Worm (Caenorhabditis elegans) whole organism, young adult: ENCODE measurements around the gene eelo-2.
A peak's percentile ranks its signal among the peaks of the same experiment; 100 is the strongest.

ENCODE experiments used
- B0035.1 ChIP-seq: sonication (generic microtip); optimal IDR thresholded peaks from 2 replicates; lab custom pipeline; 2016; ENCODE audit warnings: missing genetic modification characterization, mild to moderate bottlenecking, missing compliant biosample characterization, missing genotype, missing genetic modification reagents
- F23B12.7 ChIP-seq: sonication (generic microtip); optimal IDR thresholded peaks from 2 replicates; lab custom pipeline; 2017; ENCODE audit warnings: missing genetic modification characterization, mild to moderate bottlenecking, missing compliant biosample characterization, antibody characterized with exemption, moderate library complexity; ENCODE audit not compliant: insufficient read depth
- F55B11.4 ChIP-seq: sonication (generic microtip); optimal IDR thresholded peaks from 2 replicates; lab custom pipeline; 2016; ENCODE audit warnings: missing compliant biosample characterization, missing genetic modification characterization, borderline replicate concordance; ENCODE audit not compliant: insufficient read depth
- F57C9.4 ChIP-seq: sonication (generic microtip); optimal IDR thresholded peaks from 2 replicates; lab custom pipeline; 2017; ENCODE audit warnings: mild to moderate bottlenecking, missing genetic modification characterization, missing compliant biosample characterization
- T26A5.8 ChIP-seq: sonication (generic microtip); optimal IDR thresholded peaks from 2 replicates; lab custom pipeline; 2016; ENCODE audit warnings: missing genetic modification characterization, missing compliant biosample characterization
- aptf-3 ChIP-seq: fragments of 200-800 bp; sonication (Bioruptor generic); IDR thresholded peaks from 2 replicates; pipeline ENCODE4 v1.3.6; 2022; ENCODE audit warnings: missing genetic modification characterization, missing compliant biosample characterization
- atf-7 ChIP-seq: sonication (generic microtip); optimal IDR thresholded peaks from 2 replicates; lab custom pipeline; 2017; ENCODE audit warnings: mild to moderate bottlenecking, missing genetic modification characterization, missing compliant biosample characterization
- athp-1 ChIP-seq: sonication (generic microtip); optimal IDR thresholded peaks from 2 replicates; lab custom pipeline; 2017; ENCODE audit warnings: mild to moderate bottlenecking, missing genetic modification characterization, missing compliant biosample characterization
- attf-6 ChIP-seq: fragments of 200-800 bp; sonication (Bioruptor generic); IDR thresholded peaks from 2 replicates; pipeline ENCODE4 v1.3.6; 2022; ENCODE audit warnings: missing genetic modification reagents, missing genetic modification characterization, missing compliant biosample characterization
- bed-1 ChIP-seq: fragments of 200-800 bp; sonication (Bioruptor generic); IDR thresholded peaks from 2 replicates; pipeline ENCODE4 v1.3.6; 2022; ENCODE audit warnings: missing genetic modification reagents, missing genetic modification characterization, missing compliant biosample characterization
- bed-2 ChIP-seq: fragments of 200-800 bp; sonication (Bioruptor generic); IDR thresholded peaks from 2 replicates; pipeline ENCODE4 v1.3.6; 2022; ENCODE audit warnings: missing genetic modification reagents, missing genetic modification characterization, missing compliant biosample characterization
- ccch-3 ChIP-seq: fragments of 200-800 bp; sonication (Bioruptor generic); optimal IDR thresholded peaks from 2 replicates; lab custom pipeline; 2018; ENCODE audit warnings: mild to moderate bottlenecking, missing genetic modification characterization, missing compliant biosample characterization
- ceh-27 ChIP-seq: fragments of 200-800 bp; sonication (Bioruptor generic); optimal IDR thresholded peaks from 2 replicates; lab custom pipeline; 2018; ENCODE audit warnings: mild to moderate bottlenecking, missing genetic modification characterization, moderate library complexity, missing compliant biosample characterization
- ceh-79 ChIP-seq: sonication (generic microtip); optimal IDR thresholded peaks from 2 replicates; lab custom pipeline; 2017; ENCODE audit warnings: mild to moderate bottlenecking, missing genetic modification characterization, missing compliant biosample characterization
- dox-1 ChIP-seq: fragments of 200-800 bp; sonication (Bioruptor generic); IDR thresholded peaks from 2 replicates; pipeline ENCODE4 v1.3.6; 2022; ENCODE audit warnings: missing genetic modification reagents, missing genetic modification characterization, missing compliant biosample characterization
- egl-44 ChIP-seq: fragments of 200-800 bp; sonication (Bioruptor generic); IDR thresholded peaks from 2 replicates; pipeline ENCODE4 v1.3.6; 2022; ENCODE audit warnings: missing genetic modification reagents, missing genetic modification characterization, missing compliant biosample characterization
- him-1 ChIP-seq: sonication (generic microtip); optimal IDR thresholded peaks from 2 replicates; lab custom pipeline; 2016; ENCODE audit warnings: missing genotype, missing genetic modification reagents, missing genetic modification characterization, missing compliant biosample characterization
- hlh-26 ChIP-seq: fragments of 200-800 bp; sonication (Bioruptor generic); conservative IDR thresholded peaks from 2 replicates; pipeline ENCODE4 v1.3.6; 2022; ENCODE audit warnings: missing genetic modification reagents, missing genetic modification characterization, missing compliant biosample characterization
- hmg-20 ChIP-seq: fragments of 200-800 bp; sonication (Bioruptor generic); IDR thresholded peaks from 2 replicates; pipeline ENCODE4 v1.3.6; 2022; ENCODE audit warnings: missing genetic modification reagents, missing genetic modification characterization, missing compliant biosample characterization
- let-526 ChIP-seq: fragments of 200-800 bp; sonication (Bioruptor generic); IDR thresholded peaks from 2 replicates; pipeline ENCODE4 v1.3.6; 2022; ENCODE audit warnings: missing genetic modification reagents, missing genetic modification characterization, missing compliant biosample characterization
- let-607 ChIP-seq, 2 experiments: fragments of 200-800 bp in 1 of 2; sonication (Bioruptor generic) in 1 of 2; sonication (generic microtip) in 1 of 2; optimal IDR thresholded peaks; 2 replicates each; lab custom pipeline; 2016 to 2018; ENCODE audit warnings: mild to moderate bottlenecking in 2 of 2, missing compliant biosample characterization in 2 of 2, missing genetic modification characterization in 2 of 2, moderate library complexity in 2 of 2, missing genotype in 1 of 2
- lin-35 ChIP-seq, 3 experiments: fragments of 150-350 bp in 2 of 3; sonication (generic microtip) in 1 of 3; optimal IDR thresholded peaks; 2 replicates each; lab custom pipeline; 2014 to 2018; ENCODE audit warnings: missing biosample characterization in 3 of 3, missing genetic modification characterization in 3 of 3, missing genetic modification reagents in 3 of 3
- mel-28 ChIP-seq: sonication (generic microtip); optimal IDR thresholded peaks from 2 replicates; lab custom pipeline; 2016; ENCODE audit warnings: borderline replicate concordance, mild to moderate bottlenecking, missing genetic modification characterization, missing compliant biosample characterization
- nfya-1 ChIP-seq: sonication (generic microtip); optimal IDR thresholded peaks from 2 replicates; lab custom pipeline; 2017; ENCODE audit warnings: antibody characterized with exemption, missing compliant biosample characterization, missing genetic modification characterization, borderline replicate concordance; ENCODE audit not compliant: insufficient read depth
- nfya-2 ChIP-seq: fragments of 200-800 bp; sonication (Bioruptor generic); IDR thresholded peaks from 2 replicates; pipeline ENCODE4 v1.3.6; 2022; ENCODE audit warnings: missing genetic modification reagents, missing genetic modification characterization, missing compliant biosample characterization
- nhr-120 ChIP-seq: fragments of 200-800 bp; sonication (Bioruptor generic); IDR thresholded peaks from 2 replicates; pipeline ENCODE4 v1.3.6; 2022; ENCODE audit warnings: missing genetic modification characterization, missing compliant biosample characterization
- nhr-80 ChIP-seq: sonication (generic microtip); optimal IDR thresholded peaks from 2 replicates; lab custom pipeline; 2016; ENCODE audit warnings: missing genetic modification characterization, missing compliant biosample characterization
- rec-8 ChIP-seq, 2 experiments: sonication (generic microtip); optimal IDR thresholded peaks; 2 replicates each; lab custom pipeline; 2016; ENCODE audit warnings: mild to moderate bottlenecking in 2 of 2, missing genetic modification characterization in 2 of 2, missing genetic modification reagents in 2 of 2, missing genotype in 2 of 2, missing biosample characterization in 1 of 2, missing compliant biosample characterization in 1 of 2, moderate library complexity in 1 of 2
- repo-1 ChIP-seq: sonication (generic microtip); optimal IDR thresholded peaks from 2 replicates; lab custom pipeline; 2017; ENCODE audit warnings: mild to moderate bottlenecking, missing genetic modification characterization, missing compliant biosample characterization
- rpc-1 ChIP-seq, 2 experiments: fragments of 150-350 bp in 1 of 2; sonication (generic microtip) in 1 of 2; optimal IDR thresholded peaks; 2 replicates each; lab custom pipeline; 2014 to 2018; ENCODE audit warnings: missing biosample characterization in 1 of 2, missing genetic modification characterization in 1 of 2, missing genetic modification reagents in 1 of 2, missing genotype in 1 of 2
- sdz-38 ChIP-seq: sonication (generic microtip); optimal IDR thresholded peaks from 2 replicates; lab custom pipeline; 2016; ENCODE audit warnings: missing genotype, missing genetic modification characterization, missing compliant biosample characterization
- snpc-1.1 ChIP-seq: sonication (generic microtip); optimal IDR thresholded peaks from 2 replicates; lab custom pipeline; 2017; ENCODE audit warnings: missing genetic modification characterization, mild to moderate bottlenecking, missing compliant biosample characterization, antibody characterized with exemption, moderate library complexity, missing genotype, missing genetic modification reagents; ENCODE audit not compliant: insufficient read depth
- snpc-1.3 ChIP-seq: sonication (generic microtip); optimal IDR thresholded peaks from 2 replicates; lab custom pipeline; 2017; ENCODE audit warnings: missing genetic modification characterization, mild to moderate bottlenecking, missing compliant biosample characterization, antibody characterized with exemption, moderate library complexity, missing genotype, missing genetic modification reagents; ENCODE audit not compliant: insufficient read depth
- sptf-2 ChIP-seq: fragments of 200-800 bp; sonication (Bioruptor generic); optimal IDR thresholded peaks from 2 replicates; lab custom pipeline; 2018; ENCODE audit warnings: mild to moderate bottlenecking, missing genetic modification characterization, missing compliant biosample characterization
- xnd-1 ChIP-seq: sonication (generic microtip); optimal IDR thresholded peaks from 2 replicates; lab custom pipeline; 2016; ENCODE audit warnings: missing genotype, missing genetic modification reagents, missing genetic modification characterization, missing compliant biosample characterization
- ztf-6 ChIP-seq: fragments of 200-800 bp; sonication (Bioruptor generic); IDR thresholded peaks from 2 replicates; pipeline ENCODE4 v1.3.6; 2022; ENCODE audit warnings: missing genetic modification reagents, missing genetic modification characterization, missing compliant biosample characterization

Gene eelo-2

DNA sequence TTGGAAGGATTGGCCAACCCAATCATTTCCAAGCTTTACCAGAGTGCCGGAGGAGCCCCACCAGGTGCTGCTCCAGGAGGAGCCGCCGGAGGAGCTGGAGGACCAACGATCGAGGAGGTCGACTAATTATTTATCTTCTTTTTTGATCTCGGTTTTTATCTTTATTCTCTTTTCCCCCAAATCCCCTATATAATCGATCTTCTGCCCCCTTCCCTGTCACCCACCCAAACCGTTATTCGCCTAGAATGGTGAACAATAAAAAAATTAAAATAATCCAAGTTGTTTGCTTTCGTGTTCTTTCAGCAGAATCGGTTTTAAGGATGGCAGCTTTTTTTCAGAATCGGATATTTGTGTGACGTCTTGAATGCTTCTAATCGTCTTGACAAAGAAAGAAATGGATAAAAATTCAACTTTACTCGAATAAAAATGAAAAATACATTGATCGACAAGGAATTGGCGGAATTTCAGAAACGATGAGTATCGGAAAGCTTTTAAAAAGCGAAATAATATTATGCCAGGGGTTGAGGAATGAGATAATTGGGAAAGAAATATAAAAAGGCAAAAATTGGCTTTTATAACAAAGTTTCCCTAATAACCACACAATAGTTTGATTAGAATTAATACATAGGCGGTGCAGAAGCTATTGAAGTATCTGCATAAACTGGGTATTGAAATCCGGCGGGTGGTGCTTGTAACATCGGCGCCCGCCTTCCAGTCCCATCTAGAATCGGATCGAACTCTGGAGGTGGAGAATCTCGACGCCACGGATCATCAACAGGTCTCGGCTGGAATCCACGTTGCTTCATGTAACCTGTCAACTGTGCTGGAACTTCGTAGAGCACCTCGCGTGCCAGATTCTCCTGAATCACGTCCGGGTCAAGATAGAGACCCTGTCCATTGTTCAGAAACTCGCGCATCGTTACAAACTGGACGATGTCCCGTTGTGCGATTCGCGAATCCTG, 31.4 kb downstream of the eelo-2 start (continued):
- TF ChIP-seq lin-35 (GFP tag; optimal IDR thresholded peaks at IDR 0.05; lab: Kevin White, UChicago), result peak in 2 of 3 experiments; percentile 69 to 70
- TF ChIP-seq let-526, result 0 out of 2 replicates have a peak, but pooled peaks have one; percentile 13
- peak; percentile 97 for TF ChIP-seq attf-6
- TF ChIP-seq F23B12.7 (tag; lab: Kevin White, UChicago), result peak; percentile 79
- TF ChIP-seq athp-1 (tag; lab: Kevin White, UChicago), result peak; percentile 96
- peak; percentile 90; the same call in 1 of the 2 replicates for TF ChIP-seq bed-1 (GFP tag; lab: Robert Waterston, UW)
- peak; percentile 79 for TF ChIP-seq B0035.1
- TF ChIP-seq dox-1 (GFP tag; lab: Robert Waterston, UW), result peak; percentile 82
- peak; percentile 67 for TF ChIP-seq him-1 (tag; lab: Kevin White, UChicago)
- TF ChIP-seq T26A5.8 (tag; lab: Kevin White, UChicago), result peak; percentile 96
- no peak for TF ChIP-seq hlh-26 (GFP tag; lab: Robert Waterston, UW)
- peak; percentile 56; the same call in 1 of the 2 replicates for TF ChIP-seq egl-44 (GFP tag; lab: Robert Waterston, UW)
- no peak for TF ChIP-seq nhr-120 (GFP tag; lab: Robert Waterston, UW)
- no peak for TF ChIP-seq rpc-1 (optimal IDR thresholded peaks at IDR 0.05; lab: Kevin White, UChicago)
- no peak for TF ChIP-seq rpc-1 (tag; optimal IDR thresholded peaks at IDR 0.05; lab: Kevin White, UChicago)
- TF ChIP-seq ccch-3 (GFP tag; lab: Kevin White, UChicago), result peak; percentile 64
- no peak; the same call in 1 of the 2 replicates for TF ChIP-seq bed-2
- TF ChIP-seq atf-7 (tag; lab: Kevin White, UChicago), result peak; percentile 94
- no peak for TF ChIP-seq rec-8 (tag; optimal IDR thresholded peaks at IDR 0.05; lab: Kevin White, UChicago)
- peak; percentile 27; the same call in 1 of the 2 replicates for TF ChIP-seq ztf-6 (GFP tag; lab: Robert Waterston, UW)
- TF ChIP-seq nhr-80, result peak; percentile 14
- peak; percentile 49 for TF ChIP-seq mel-28 (tag; lab: Kevin White, UChicago)
- 0 out of 2 replicates have a peak, but pooled peaks have one; percentile 64 for TF ChIP-seq nfya-2 (GFP tag; lab: Robert Waterston, UW)
- peak; percentile 97 for TF ChIP-seq repo-1
- TF ChIP-seq xnd-1, result no peak
- TF ChIP-seq nfya-1 (tag; lab: Kevin White, UChicago), result no peak
- peak; percentile 62 for TF ChIP-seq ceh-27 (GFP tag; lab: Kevin White, UChicago)
- no peak for TF ChIP-seq sdz-38 (tag; lab: Kevin White, UChicago)
- peak; percentile 73; the same call in 1 of the 2 replicates for TF ChIP-seq aptf-3 (GFP tag; lab: Robert Waterston, UW)
- TF ChIP-seq snpc-1.1 (tag; lab: Kevin White, UChicago), result peak; percentile 72
- TF ChIP-seq ceh-79 (tag; lab: Kevin White, UChicago), result peak; percentile 82
- TF ChIP-seq sptf-2 (GFP tag; lab: Kevin White, UChicago), result no peak
- TF ChIP-seq let-607 (tag; optimal IDR thresholded peaks at IDR 0.05; lab: Kevin White, UChicago), result peak; percentile 29 to 46
- TF ChIP-seq snpc-1.3, result peak; percentile 95
- TF ChIP-seq F55B11.4, result no peak
- TF ChIP-seq, all 124 proteins: peak for 91

DNA sequence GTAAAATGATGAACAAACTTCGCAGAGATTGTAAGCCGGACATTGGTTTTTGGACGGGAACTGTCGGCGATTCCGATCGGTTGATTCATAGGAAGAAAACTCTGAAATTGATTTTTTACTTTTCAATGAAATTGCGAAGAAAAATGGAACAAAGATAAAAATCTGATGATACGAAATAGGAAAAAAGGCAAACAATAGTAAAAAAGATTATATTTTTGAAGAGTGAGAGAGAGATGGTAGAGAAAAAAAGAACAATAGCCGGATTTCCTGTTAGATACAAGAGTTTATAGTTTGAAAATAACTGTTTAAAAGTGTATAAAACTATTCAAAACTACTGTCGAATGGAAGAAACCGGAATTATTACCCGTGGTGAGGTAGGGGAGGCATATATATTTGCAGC, 34.2 kb downstream of the eelo-2 start, which contains the start of gene nra-1:
Gene nra-1 (minus strand): TSS at position 101 of the 400 bp plus-strand sequence.
- TF ChIP-seq F57C9.4 (no peak), nfya-2 (GFP tag; lab: Robert Waterston, UW) (no peak), xnd-1 (no peak), hmg-20 (GFP tag; lab: Robert Waterston, UW) (no peak)
